Fruit fly (Drosophila melanogaster) whole organism, prepupa: ENCODE data around the gene Axs.

Source experiments
- CG10669 ChIP-seq: fragments of 200-800 bp; sonication (Bioruptor generic); optimal IDR thresholded peaks from 3 replicates; lab custom pipeline; 2018; ENCODE audit warnings: missing biosample characterization, mild to moderate bottlenecking, missing genetic modification characterization, moderate library complexity
- CG32006 ChIP-seq: fragments of 200-800 bp; sonication (Bioruptor generic); optimal IDR thresholded peaks from 3 replicates; lab custom pipeline; 2017; ENCODE audit warnings: missing biosample characterization, mild to moderate bottlenecking, missing genetic modification characterization
- Gug ChIP-seq: fragments of 200-800 bp; sonication (Bioruptor generic); IDR thresholded peaks from 2 replicates; pipeline ENCODE4 v1.3.6; 2022; ENCODE audit warnings: missing biosample characterization, missing genetic modification characterization
- Hr38 ChIP-seq: sonication (Bioruptor generic); optimal IDR thresholded peaks from 2 replicates; lab custom pipeline; 2016; ENCODE audit warnings: missing biosample characterization, missing genetic modification characterization
- Hr39 ChIP-seq: fragments of 200-800 bp; sonication (Bioruptor generic); optimal IDR thresholded peaks from 2 replicates; lab custom pipeline; 2016; ENCODE audit warnings: missing biosample characterization, missing genetic modification characterization
- Lpt ChIP-seq: fragments of 200-800 bp; sonication (Bioruptor generic); optimal IDR thresholded peaks from 3 replicates; lab custom pipeline; 2016; ENCODE audit warnings: missing biosample characterization, missing genetic modification characterization
- Sox102F ChIP-seq: fragments of 200-800 bp; sonication (Bioruptor generic); optimal IDR thresholded peaks from 2 replicates; lab custom pipeline; 2016; ENCODE audit warnings: missing biosample characterization, mild to moderate bottlenecking, missing genetic modification characterization
- pdm3 ChIP-seq: fragments of 200-800 bp; sonication (Bioruptor generic); optimal IDR thresholded peaks from 3 replicates; lab custom pipeline; 2016; ENCODE audit warnings: missing biosample characterization, missing genetic modification characterization

- TF ChIP-seq CG10669 (GFP tag; lab: Kevin White, UChicago) (no peak), pdm3 (GFP tag; lab: Kevin White, UChicago) (no peak), Lpt (no peak), Hr38 (no peak), Hr39 (GFP tag; lab: Kevin White, UChicago) (no peak), CG32006 (no peak), Sox102F (GFP tag; lab: Kevin White, UChicago) (no peak), Gug (no peak)
Observed at dm6 chrX:16645472-16645871, 38.2 kb downstream of the Axs start.
